Worm (Caenorhabditis elegans) whole organism, late embryonic: ENCODE measurements around the gene C17B7.10.

Experiments
- K02D7.2 ChIP-seq: sonication (generic microtip); optimal IDR thresholded peaks from 2 replicates; lab custom pipeline; 2017; ENCODE audit warnings: mild to moderate bottlenecking, missing genetic modification characterization, missing compliant biosample characterization
- ahr-1 ChIP-seq: sonication (generic microtip); optimal IDR thresholded peaks from 2 replicates; lab custom pipeline; 2016; ENCODE audit warnings: missing genetic modification characterization, missing compliant biosample characterization
- ama-1 ChIP-seq: fragments of 150-350 bp; optimal IDR thresholded peaks from 2 replicates; lab custom pipeline; 2014
- ets-4 ChIP-seq: sonication (generic microtip); optimal IDR thresholded peaks from 2 replicates; lab custom pipeline; 2016; ENCODE audit warnings: missing genetic modification characterization, missing compliant biosample characterization
- pat-9 ChIP-seq: fragments of 200-800 bp; sonication (Bioruptor generic); optimal IDR thresholded peaks from 2 replicates; lab custom pipeline; 2018; ENCODE audit warnings: mild to moderate bottlenecking, missing genetic modification characterization, moderate library complexity, missing compliant biosample characterization
- pqm-1 ChIP-seq: sonication (generic microtip); optimal IDR thresholded peaks from 2 replicates; lab custom pipeline; 2016; ENCODE audit warnings: missing genetic modification characterization, missing compliant biosample characterization
- tbx-2 ChIP-seq: sonication (generic microtip); optimal IDR thresholded peaks from 2 replicates; lab custom pipeline; 2016; ENCODE audit warnings: missing genetic modification characterization, missing compliant biosample characterization

- TF ChIP-seq pat-9 (tag; lab: Kevin White, UChicago) (no peak), tbx-2 (tag; lab: Kevin White, UChicago) (no peak), K02D7.2 (no peak), ets-4 (no peak), ahr-1 (tag; lab: Kevin White, UChicago) (no peak), ama-1 (lab: Kevin White, UChicago) (no peak), pqm-1 (tag; lab: Kevin White, UChicago) (no peak)
Observed at ce11 chrV:3341906-3342305, at the start of gene C17B7.10.
